Fruit fly (Drosophila melanogaster) S2 (cell line): ENCODE measurements around the gene PSMG1.

Experiments
- CG8478 ChIP-seq: fragments of >200 bp; optimal IDR thresholded peaks from 2 replicates; lab custom pipeline; 2018
- CTCF ChIP-seq, 2 experiments: fragments of >200 bp; optimal IDR thresholded peaks; 2 replicates each; lab custom pipeline; 2018

PSMG1 gene

DNA sequence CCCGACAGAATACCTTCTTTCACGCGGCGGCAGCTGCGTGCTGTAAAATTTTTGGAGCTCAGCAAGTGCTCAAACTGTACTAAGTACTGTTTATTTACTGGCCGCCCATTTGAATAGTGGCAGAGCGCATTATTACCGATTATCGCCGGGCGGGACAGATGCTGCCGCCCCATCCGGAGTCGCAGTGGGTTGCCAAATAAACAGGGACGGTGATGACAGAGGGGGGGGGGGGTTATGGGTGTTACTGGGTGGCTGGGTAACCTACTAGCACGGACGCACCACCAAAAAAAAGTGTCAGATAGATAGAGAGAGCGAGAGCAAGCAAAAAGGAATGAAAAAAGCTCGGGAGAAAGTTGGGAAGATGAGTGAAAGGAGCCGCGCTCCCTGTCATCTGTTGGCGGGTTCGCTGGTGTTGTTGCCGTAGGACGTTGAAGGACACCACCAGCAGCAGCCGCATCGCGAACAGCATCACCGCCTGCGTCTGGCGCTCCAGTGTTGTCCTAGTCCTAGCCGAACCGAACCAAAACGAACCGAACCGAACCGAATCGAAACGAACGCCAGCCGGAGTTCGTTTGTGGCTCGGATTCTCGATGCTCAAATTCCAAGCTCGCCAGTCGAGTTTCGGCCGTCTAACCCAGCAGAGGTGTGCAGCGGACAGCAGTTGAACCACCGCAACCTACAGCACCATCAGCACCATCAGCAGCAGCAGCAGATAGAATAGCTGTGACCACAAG is 7.8 kb upstream of the PSMG1 start, which contains the start of gene CG11000:
Gene CG11000, plus strand, starts transcription at position 626 of the 734 bp plus-strand sequence.
- TF ChIP-seq CTCF (optimal IDR thresholded peaks at IDR 0.05; lab: Kevin White, UChicago), result no peak
- no peak for TF ChIP-seq CG8478

DNA sequence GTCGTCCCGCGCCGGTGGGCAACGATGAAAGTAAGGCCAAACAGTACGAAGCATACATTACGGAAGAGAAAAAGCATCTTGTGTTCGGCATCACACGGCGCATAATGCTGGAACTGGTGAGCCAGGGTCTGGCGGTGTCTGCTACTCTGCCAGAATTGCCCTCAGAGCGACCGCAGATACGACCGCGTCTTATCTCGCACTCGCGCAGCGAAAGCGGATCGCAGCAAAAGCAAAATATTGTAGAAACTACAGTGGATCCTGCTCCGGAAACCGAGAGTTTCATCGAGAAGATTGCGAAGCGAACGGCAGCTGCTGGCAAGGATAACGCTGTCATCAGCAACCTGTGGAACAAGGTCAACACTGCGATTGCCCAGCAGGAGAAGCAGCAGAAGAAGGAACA is 3.6 kb upstream of the PSMG1 start:
- no peak for TF ChIP-seq CG8478
- no peak for TF ChIP-seq CTCF (optimal IDR thresholded peaks at IDR 0.05; lab: Kevin White, UChicago)

DNA sequence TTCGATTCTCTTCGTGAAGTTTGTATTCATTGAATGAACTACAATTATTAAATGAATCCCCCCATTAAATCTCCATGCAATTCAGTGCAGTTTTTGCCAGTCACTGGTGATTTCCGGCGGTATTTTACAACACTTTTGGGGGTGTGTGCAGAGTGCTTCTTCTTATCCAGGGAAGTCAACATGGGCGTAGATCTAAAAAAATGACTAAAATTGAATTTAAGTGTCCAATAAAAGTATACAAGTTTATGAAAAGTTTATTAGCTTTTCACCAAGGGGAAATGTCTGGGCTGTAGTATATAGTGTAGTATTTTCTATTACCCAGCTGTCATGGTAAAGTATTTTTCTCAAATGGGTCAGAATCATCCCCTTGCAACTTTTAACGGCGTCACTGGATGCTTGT is 2.6 kb downstream of the PSMG1 start, which contains the start of gene Hpf1:
Gene Hpf1, plus strand, starts transcription at position 383 of the 400 bp plus-strand sequence.
- no peak for TF ChIP-seq CTCF (optimal IDR thresholded peaks at IDR 0.05; lab: Kevin White, UChicago)
- no peak for TF ChIP-seq CG8478

DNA sequence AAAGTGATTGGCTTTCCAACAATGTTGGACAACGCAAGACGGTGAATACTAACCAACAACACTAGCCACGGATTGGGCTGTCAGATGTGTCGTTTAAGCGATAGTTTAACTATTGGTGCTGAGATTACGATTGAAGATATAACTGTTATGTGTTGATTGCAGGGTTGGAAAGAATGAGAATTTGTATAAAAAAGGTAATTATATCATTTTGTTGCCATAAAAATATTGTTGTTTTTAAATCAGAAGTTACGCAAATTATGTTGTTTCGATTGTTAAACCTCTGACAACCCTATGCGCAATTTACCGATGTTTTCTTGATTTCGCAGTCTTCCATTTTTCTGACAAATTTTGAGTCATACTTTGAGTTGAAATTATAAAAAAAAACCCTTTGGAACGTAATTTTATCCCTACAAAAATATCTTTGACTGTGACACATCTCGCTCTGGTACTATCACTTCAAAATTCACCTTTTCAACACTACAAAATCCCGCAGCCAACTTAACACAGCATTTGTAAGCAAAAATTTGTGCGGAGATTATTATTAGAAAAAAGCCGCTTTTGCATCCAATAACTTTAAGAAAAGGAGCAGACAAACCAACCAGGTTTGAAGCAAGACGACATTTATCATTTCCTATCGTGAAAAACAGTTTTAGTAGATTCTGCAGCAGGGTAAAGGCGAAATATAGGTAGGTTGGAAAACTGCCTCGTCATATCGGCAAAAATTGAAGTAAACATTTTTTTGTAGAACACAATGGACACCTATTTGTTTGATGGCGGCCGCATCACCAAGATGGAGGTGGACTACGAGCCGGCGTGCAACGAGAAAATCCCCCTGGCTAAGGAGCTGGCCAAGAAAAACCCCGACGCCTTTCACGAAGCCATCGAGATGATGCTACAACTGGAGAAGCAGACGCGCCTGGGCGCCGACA is 4.8 kb downstream of the PSMG1 start, which contains the start of the genes Hat1 and Rpn5:
Gene Hat1, minus strand, starts transcription at position 360 of the 929 bp plus-strand sequence.
Gene Rpn5, plus strand, starts transcription at position 469 of the 929 bp plus-strand sequence.
- TF ChIP-seq CTCF (optimal IDR thresholded peaks at IDR 0.05; lab: Kevin White, UChicago) (no peak), CG8478 (no peak)

DNA sequence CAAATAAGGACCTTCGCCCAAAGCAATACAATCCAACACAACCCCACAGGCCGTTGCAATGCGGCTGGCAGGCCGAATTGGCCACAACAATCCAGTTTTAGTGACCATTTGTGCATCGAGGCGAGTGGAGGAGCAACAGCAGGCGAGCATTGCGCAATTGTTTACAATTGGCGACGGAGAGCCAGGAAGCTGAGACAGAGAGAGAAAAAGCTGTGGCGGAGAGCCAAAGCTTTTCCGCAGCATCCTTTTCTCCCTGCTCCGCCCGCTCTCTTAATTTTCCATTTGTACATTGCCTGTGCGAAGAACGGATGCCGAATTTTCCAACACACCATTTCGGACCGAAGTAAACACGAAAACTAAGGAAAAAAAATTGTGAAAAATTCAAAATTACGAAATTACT is 12.7 kb downstream of the PSMG1 start, which contains the start of gene kat-60L1:
Gene kat-60L1, plus strand, starts transcription at position 301 of the 400 bp plus-strand sequence.
- no peak for TF ChIP-seq CTCF (optimal IDR thresholded peaks at IDR 0.05; lab: Kevin White, UChicago)
- TF ChIP-seq CG8478, result no peak

DNA sequence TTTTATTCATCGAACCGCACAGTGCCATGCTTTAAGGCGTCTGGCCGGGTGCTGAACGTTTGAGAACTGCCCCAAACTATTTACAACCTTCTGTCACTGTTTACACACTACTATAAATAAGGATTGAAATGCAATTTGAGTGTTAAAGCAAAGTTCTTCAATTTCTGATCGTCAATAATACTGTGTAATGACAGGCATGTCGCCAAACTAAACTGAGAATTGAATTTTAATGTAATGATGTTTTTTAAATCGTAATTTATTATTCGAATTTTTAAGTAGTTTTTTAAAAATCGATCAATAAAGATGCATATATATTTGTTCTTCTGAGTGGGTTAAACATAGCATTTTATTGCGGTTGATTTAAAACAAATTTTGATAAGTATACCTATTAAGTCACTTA is 13.1 kb downstream of the PSMG1 start, which contains the start of gene CG2082:
Gene CG2082, minus strand, starts transcription at position 101 of the 400 bp plus-strand sequence.
- TF ChIP-seq CTCF (optimal IDR thresholded peaks at IDR 0.05; lab: Kevin White, UChicago) (no peak), CG8478 (no peak)

DNA sequence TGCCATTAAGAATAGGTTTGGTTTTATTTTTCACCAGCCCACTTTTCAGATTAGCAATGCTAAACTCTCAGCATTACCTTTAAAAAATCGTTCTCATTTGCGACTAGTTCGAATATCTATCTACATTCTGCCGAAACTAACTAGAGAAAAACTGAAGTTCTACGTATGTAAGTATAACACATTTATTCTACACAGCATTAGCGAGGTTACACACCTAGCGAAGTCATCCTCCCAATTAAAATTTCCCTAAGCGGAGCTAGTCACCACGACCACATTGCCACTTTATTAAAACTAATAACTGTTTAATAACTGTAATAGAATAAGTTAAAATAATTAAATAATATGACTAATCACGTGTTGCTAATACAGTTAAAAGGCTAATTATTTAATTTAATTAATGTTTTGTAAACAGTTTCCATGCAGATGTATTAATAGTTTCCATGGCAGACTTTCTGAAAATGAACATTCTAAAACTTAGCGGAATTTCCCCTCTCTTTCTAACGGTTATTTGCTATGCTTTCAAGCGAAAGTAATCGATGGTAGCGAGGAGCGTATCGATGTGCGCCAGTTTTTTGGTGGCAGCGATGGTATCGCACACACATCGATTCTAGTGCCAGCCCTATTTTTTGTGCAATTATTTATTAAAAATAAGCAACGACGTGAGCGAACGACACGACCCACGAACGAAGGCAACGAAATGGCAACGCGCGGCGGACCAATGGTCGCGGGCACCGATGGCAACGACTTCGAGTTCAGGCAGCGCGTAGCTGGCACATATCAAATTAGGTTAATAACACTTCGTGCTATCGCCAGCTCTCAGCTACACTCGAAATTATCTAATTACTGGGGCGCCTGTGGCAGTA is 15.2 kb downstream of the PSMG1 start, which contains the start of gene jagn:
Gene jagn, plus strand, starts transcription at position 585 of the 863 bp plus-strand sequence.
- peak; percentile 63 to 77 for TF ChIP-seq CTCF (optimal IDR thresholded peaks at IDR 0.05; lab: Kevin White, UChicago)
- no peak for TF ChIP-seq CG8478

DNA sequence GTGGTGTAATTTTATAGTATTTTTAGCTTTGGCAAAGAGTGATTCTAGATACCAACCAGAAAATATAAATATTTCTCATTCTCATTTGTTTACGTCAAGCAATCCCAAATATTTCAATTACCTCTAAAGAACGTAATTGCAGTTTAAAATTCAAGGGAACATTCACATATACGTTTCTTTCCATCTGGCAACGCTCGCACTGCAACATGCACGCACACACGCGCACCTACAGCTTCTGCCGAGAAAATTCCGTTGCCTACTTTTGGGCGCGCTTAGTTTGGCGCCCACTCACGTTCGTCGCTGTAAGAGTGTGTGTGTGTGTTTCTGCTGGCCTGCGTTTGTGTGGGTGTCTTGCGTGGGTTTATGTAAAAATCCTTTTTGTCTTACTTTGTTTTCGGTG is 21.7 kb downstream of the PSMG1 start:
- TF ChIP-seq CTCF (optimal IDR thresholded peaks at IDR 0.05; lab: Kevin White, UChicago) (peak; percentile 29 to 47), CG8478 (no peak)

DNA sequence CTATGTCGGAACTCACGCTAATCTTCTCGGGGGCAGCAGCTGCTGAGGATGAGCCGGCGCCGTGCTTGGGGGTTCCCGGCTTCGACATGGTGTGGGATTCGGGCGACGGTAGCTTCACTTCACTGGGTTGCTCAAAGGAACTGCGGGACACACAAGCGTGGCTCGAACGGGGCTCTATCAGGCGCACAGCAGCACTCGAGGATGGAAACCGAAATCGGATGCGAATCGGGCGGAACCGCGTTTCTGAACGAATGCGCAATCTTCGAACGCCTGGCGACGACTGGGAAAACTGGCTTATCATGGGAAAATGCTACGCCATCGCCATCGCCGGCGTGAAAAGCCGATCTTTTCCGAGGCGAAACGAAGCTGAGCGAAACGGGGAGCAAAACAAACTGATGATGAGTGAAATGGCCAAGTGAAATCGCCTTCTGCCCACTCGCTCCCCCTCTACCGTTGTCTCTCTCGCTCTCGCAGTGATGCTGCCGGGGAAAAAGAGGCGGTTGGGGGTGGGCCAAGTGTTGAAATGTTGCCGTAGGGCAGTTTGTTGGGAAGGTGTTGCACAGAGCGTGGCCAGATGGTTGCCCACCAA is 22.4 kb downstream of the PSMG1 start:
- no peak for TF ChIP-seq CG8478
- TF ChIP-seq CTCF (optimal IDR thresholded peaks at IDR 0.05; lab: Kevin White, UChicago), result no peak

DNA sequence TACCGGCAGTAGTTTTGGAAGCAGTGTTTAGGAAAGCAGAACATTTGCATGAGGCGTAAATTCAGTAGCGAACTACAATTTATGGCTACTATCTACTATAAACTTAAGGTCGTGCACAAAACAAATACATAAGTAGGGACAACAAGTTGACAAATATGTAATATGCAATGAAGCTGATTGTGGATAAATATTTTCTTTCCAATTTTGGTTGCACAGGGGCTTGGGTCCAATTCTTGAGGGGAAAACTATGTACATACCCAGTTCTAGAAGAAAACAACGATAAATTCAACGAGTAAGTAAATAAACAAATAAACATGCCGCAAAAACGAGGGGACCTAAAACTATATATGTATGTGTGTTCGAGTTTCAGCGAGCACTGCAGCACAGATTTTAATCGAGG is 33.1 kb downstream of the PSMG1 start:
- TF ChIP-seq CG8478 (no peak), CTCF (optimal IDR thresholded peaks at IDR 0.05; lab: Kevin White, UChicago) (no peak)

DNA sequence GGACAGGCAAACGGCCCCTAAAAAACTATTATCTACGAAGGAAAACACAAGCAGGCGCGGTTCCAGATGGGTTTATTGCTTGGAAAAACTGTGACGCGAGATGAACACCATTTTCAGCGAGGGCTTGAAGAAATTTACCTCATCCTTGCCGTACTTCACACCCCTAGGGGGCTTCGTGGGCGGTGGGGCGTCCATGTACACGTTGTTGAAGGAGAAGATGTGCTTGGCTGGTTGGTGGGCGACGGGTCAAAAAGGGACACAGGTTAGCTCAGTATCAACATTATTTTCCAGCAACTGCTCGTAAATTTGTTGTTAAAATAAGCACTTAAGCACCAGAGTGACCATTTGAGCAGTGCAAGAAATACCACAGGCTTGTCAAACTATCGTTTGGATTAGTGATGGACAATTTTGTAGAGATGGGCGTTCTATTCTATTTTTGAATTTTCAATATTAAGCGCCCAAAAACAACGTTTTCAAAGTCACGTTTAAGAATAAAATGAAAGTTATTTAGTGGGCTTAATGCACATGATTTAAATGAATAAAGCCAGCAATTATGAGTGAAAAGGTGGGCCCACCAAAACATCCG is 35.4 kb downstream of the PSMG1 start, which contains the start of gene Sec8:
Gene Sec8, minus strand, starts transcription at position 374 of the 586 bp plus-strand sequence.
- TF ChIP-seq CTCF (optimal IDR thresholded peaks at IDR 0.05; lab: Kevin White, UChicago) (no peak), CG8478 (no peak)

DNA sequence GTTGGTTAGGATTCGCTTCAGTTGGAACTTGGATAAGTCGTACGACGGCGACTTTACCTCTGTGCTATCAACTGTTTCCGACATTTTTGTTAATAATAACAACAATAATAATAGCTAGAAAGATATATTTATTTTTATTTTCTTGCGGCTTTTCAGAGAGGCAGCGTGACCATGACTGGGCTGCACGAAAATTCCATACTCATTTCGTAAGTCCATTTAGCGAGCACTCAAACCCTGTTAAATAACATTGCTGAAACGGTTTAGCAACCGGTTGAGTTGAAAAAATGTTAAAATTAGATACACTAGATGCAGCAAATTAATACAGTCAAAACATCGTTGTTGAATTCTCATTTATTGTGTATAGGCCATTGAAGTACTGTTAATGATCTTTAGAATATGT is 39.5 kb downstream of the PSMG1 start, which contains the start of gene Dcps:
Gene Dcps, minus strand, starts transcription at position 181 of the 400 bp plus-strand sequence.
- TF ChIP-seq CG8478 (no peak), CTCF (optimal IDR thresholded peaks at IDR 0.05; lab: Kevin White, UChicago) (no peak)

DNA sequence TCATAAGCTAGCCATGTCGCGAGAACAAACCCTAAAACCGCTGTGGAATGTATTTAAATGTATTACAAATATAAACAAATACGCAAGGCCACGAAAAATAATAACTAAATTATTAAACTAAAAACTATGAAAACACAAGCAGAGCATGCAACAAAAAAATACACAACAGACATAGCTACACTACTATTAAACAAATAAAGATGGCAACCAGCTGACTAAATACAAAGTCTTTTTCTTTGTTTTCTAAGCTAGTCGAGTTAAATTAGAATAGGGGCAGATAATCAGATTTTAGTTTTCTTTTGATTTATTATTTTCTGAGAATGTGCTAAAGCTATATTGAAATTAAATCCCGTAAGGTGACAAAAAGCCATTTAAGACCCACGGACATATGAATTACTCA is 47.5 kb downstream of the PSMG1 start:
- no peak for TF ChIP-seq CTCF (optimal IDR thresholded peaks at IDR 0.05; lab: Kevin White, UChicago)
- no peak for TF ChIP-seq CG8478
